Fruit fly (Drosophila melanogaster): ENCODE data around the gene Alp1.

Alp1 gene

DNA sequence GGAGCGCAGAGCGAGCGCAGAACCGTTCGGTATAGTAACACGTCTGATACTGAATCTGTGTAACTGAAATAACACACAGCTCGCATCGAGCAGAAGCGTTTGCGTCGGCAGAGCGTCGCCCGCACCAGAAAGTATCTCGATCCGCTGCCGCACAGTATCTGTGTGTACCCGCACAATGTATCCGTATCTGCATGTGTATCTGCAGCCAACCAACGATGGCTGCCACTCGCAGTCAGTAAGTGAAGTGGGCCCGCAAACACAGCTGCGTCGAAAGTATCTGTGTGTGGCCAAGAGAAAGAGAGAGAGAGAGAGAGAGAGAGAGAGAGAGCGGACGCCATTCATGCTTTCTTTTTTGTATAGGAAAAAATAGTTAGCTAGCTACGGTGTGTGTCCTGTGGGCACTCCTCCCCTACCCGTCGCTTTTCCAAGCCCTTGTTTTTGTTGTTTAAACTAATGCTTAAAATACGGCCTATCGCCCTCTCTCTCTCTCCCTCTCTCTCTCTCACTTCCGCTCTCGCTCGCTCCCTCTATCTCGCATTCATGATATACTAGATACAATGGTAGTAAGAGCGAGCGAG, 31.9 kb upstream of the Alp1 start, which contains the start of gene croc (continued):
- TF ChIP-seq unc-4 (GFP tag; IDR thresholded peaks at IDR 0.05; ENCODE audit: partially characterized antibody) (no peak), CG12155 (GFP tag; optimal IDR thresholded peaks at IDR 0.05) (no peak), CG7357 (GFP tag; IDR thresholded peaks at IDR 0.05) (no peak), D (optimal IDR thresholded peaks at IDR 0.05) (peak; percentile 70), D (GFP tag; optimal IDR thresholded peaks at IDR 0.05) (peak; percentile 7), lov (optimal IDR thresholded peaks at IDR 0.05) (no peak), lov (GFP tag; IDR thresholded peaks at IDR 0.05) (0 out of 3 replicates have a peak, but pooled peaks have one; percentile 13), abd-A (tag; optimal IDR thresholded peaks at IDR 0.05) (no peak), CG1832 (GFP tag; optimal IDR thresholded peaks at IDR 0.05) (peak; percentile 96), vnd (GFP tag; IDR thresholded peaks at IDR 0.05; ENCODE audit: partially characterized antibody) (peak; percentile 31; the same call in 1 of the 3 replicates), Chrac-16 (GFP tag; optimal IDR thresholded peaks at IDR 0.05) (no peak), NC2β (GFP tag; optimal IDR thresholded peaks at IDR 0.05) (no peak), dysf (GFP tag; IDR thresholded peaks at IDR 0.05) (no peak), CG14860 (GFP tag; IDR thresholded peaks at IDR 0.05; ENCODE audit: partially characterized antibody) (no peak), maf-S (GFP tag; optimal IDR thresholded peaks at IDR 0.05) (no peak), CG17829 (tag; optimal IDR thresholded peaks at IDR 0.05) (peak; percentile 24), Side (GFP tag; optimal IDR thresholded peaks at IDR 0.05) (no peak), lab (GFP tag; optimal IDR thresholded peaks at IDR 0.05) (no peak), odd (GFP tag; optimal IDR thresholded peaks at IDR 0.05) (no peak), CG10321 (GFP tag; IDR thresholded peaks at IDR 0.05) (peak; percentile 86), CG30403 (GFP tag; optimal IDR thresholded peaks at IDR 0.05) (no peak), CG1024 (GFP tag; IDR thresholded peaks at IDR 0.05) (no peak), Sry-δ (GFP tag; optimal IDR thresholded peaks at IDR 0.05) (no peak), crp (GFP tag; optimal IDR thresholded peaks at IDR 0.05) (no peak), H15 (GFP tag; IDR thresholded peaks at IDR 0.05) (no peak), CrebB (tag; optimal IDR thresholded peaks at IDR 0.05) (no peak), wor (GFP tag; IDR thresholded peaks at IDR 0.05) (no peak), CG3281 (GFP tag; optimal IDR thresholded peaks at IDR 0.05) (no peak), usp (GFP tag; optimal IDR thresholded peaks at IDR 0.05) (no peak), CG10366 (GFP tag; IDR thresholded peaks at IDR 0.05) (no peak), ranshi (GFP tag; IDR thresholded peaks at IDR 0.05) (no peak), CG12942 (GFP tag; optimal IDR thresholded peaks at IDR 0.05) (no peak), lola (GFP tag; optimal IDR thresholded peaks at IDR 0.05) (peak in 1 of 3 experiments; percentile 54), Spps (tag; optimal IDR thresholded peaks at IDR 0.05) (no peak), Abd-B (GFP tag; optimal IDR thresholded peaks at IDR 0.05) (no peak), CG2889 (GFP tag; IDR thresholded peaks at IDR 0.05) (no peak), NFAT (GFP tag; IDR thresholded peaks at IDR 0.05) (no peak), CG3407 (GFP tag; optimal IDR thresholded peaks at IDR 0.05) (no peak), CG6765 (GFP tag; optimal IDR thresholded peaks at IDR 0.05) (no peak), Mad (GFP tag; optimal IDR thresholded peaks at IDR 0.05) (no peak), CG2712 (tag; optimal IDR thresholded peaks at IDR 0.05) (no peak), caup (GFP tag; optimal IDR thresholded peaks at IDR 0.05; ENCODE audit: severe bottlenecking) (no peak), CG4360 (GFP tag; IDR thresholded peaks at IDR 0.05) (peak; percentile 87), CG12391 (tag; optimal IDR thresholded peaks at IDR 0.05) (no peak), CG4820 (GFP tag; optimal IDR thresholded peaks at IDR 0.05) (no peak), CG8359 (GFP tag; optimal IDR thresholded peaks at IDR 0.05; ENCODE audit: borderline replicate concordance) (no peak), Deaf1 (tag; optimal IDR thresholded peaks at IDR 0.05) (peak; percentile 11), pho (GFP tag; optimal IDR thresholded peaks at IDR 0.05) (no peak), CG12769 (tag; optimal IDR thresholded peaks at IDR 0.05) (no peak), Nf-YA (GFP tag; IDR thresholded peaks at IDR 0.05) (peak; percentile 75), Elba2 (GFP tag; optimal IDR thresholded peaks at IDR 0.05) (no peak)

Data from whole organism, embryonic.